Fruit fly (Drosophila melanogaster): ENCODE data around the gene CG6661.

The CG6661 gene

dm6 chr3L:14036867-14037313, 2.3 kb downstream of the CG6661 start, which contains the start of gene Hsp110 (continued):
- TF ChIP-seq tin (GFP tag; optimal IDR thresholded peaks at IDR 0.05) (peak; percentile 21), Nf-YA (GFP tag; IDR thresholded peaks at IDR 0.05) (no peak), CG6791 (GFP tag; IDR thresholded peaks at IDR 0.05; ENCODE audit: partially characterized antibody) (peak; percentile 100), Sox102F (GFP tag; optimal IDR thresholded peaks at IDR 0.05) (no peak), fu2 (GFP tag; optimal IDR thresholded peaks at IDR 0.05) (no peak), bsh (GFP tag; optimal IDR thresholded peaks at IDR 0.05) (peak in 1 of 2 experiments; percentile 4), Bteb2 (GFP tag; optimal IDR thresholded peaks at IDR 0.05) (peak; percentile 10), tgo (GFP tag; IDR thresholded peaks at IDR 0.05) (no peak), Dp (GFP tag; optimal IDR thresholded peaks at IDR 0.05) (peak; percentile 92), phol (tag; optimal IDR thresholded peaks at IDR 0.05) (peak; percentile 34), onecut (GFP tag; IDR thresholded peaks at IDR 0.05) (peak; percentile 66), CG12659 (GFP tag; optimal IDR thresholded peaks at IDR 0.05) (peak; percentile 54), MESR4 (GFP tag; optimal IDR thresholded peaks at IDR 0.05) (peak; percentile 45), en (GFP tag; optimal IDR thresholded peaks at IDR 0.05) (no peak), nerfin-2 (GFP tag; IDR thresholded peaks at IDR 0.05; ENCODE audit: partially characterized antibody) (peak; percentile 98), CG9215 (GFP tag; IDR thresholded peaks at IDR 0.05) (no peak), BEAF-32 (GFP tag; optimal IDR thresholded peaks at IDR 0.05) (peak; percentile 98), Rfx (GFP tag; IDR thresholded peaks at IDR 0.05) (peak; percentile 55), unc-4 (GFP tag; IDR thresholded peaks at IDR 0.05; ENCODE audit: partially characterized antibody) (peak; percentile 99), CG13296 (GFP tag; optimal IDR thresholded peaks at IDR 0.05) (peak; percentile 54), CG7786 (GFP tag; optimal IDR thresholded peaks at IDR 0.05) (no peak), CG6765 (GFP tag; optimal IDR thresholded peaks at IDR 0.05) (peak; percentile 8), CoRest (tag; optimal IDR thresholded peaks at IDR 0.05) (peak; percentile 40), Dad (GFP tag; optimal IDR thresholded peaks at IDR 0.05) (peak; percentile 8), CG43689 (GFP tag; IDR thresholded peaks at IDR 0.05) (no peak), E2f1 (GFP tag; IDR thresholded peaks at IDR 0.05) (peak; percentile 16; the same call in 1 of the 2 replicates), CG2678 (tag; optimal IDR thresholded peaks at IDR 0.05) (peak; percentile 7), CG1832 (GFP tag; optimal IDR thresholded peaks at IDR 0.05) (peak; percentile 60), Dll (GFP tag; IDR thresholded peaks at IDR 0.05; ENCODE audit: partially characterized antibody) (peak; percentile 97), pros (GFP tag; optimal IDR thresholded peaks at IDR 0.05) (no peak), CG7987 (GFP tag; optimal IDR thresholded peaks at IDR 0.05) (peak; percentile 47), chinmo (GFP tag; IDR thresholded peaks at IDR 0.05; ENCODE audit: partially characterized antibody) (peak; percentile 99), nmo (GFP tag; optimal IDR thresholded peaks at IDR 0.05) (peak; percentile 53), Sox100B (GFP tag; optimal IDR thresholded peaks at IDR 0.05) (no peak), CG7839 (tag; optimal IDR thresholded peaks at IDR 0.05) (peak; percentile 37), sens (GFP tag) (peak; percentile 81), CG13424 (tag; optimal IDR thresholded peaks at IDR 0.05) (peak; percentile 3), Dek (tag; optimal IDR thresholded peaks at IDR 0.05) (peak; percentile 37), otp (GFP tag; IDR thresholded peaks at IDR 0.05) (peak; percentile 26; the same call in 1 of the 3 replicates), Atf3 (GFP tag; optimal IDR thresholded peaks at IDR 0.05) (no peak), YL-1 (GFP tag; optimal IDR thresholded peaks at IDR 0.05) (peak; percentile 58), Ets65A (GFP tag) (peak; percentile 44), Hand (GFP tag; optimal IDR thresholded peaks at IDR 0.05) (peak; percentile 16), CG42726 (GFP tag; IDR thresholded peaks at IDR 0.05; ENCODE audit: partially characterized antibody) (peak; percentile 99), ci (GFP tag; IDR thresholded peaks at IDR 0.05) (peak; percentile 45; the same call in 2 of the 3 replicates), CG30431 (GFP tag; optimal IDR thresholded peaks at IDR 0.05) (no peak), CG15514 (GFP tag; optimal IDR thresholded peaks at IDR 0.05) (peak; percentile 76), nom (GFP tag; optimal IDR thresholded peaks at IDR 0.05) (peak; percentile 66), mld (GFP tag; IDR thresholded peaks at IDR 0.05; ENCODE audit: partially characterized antibody) (peak; percentile 99)
